Worm (Caenorhabditis elegans) whole organism, L3 larva: ENCODE measurements around the gene fbxc-22.
"Not testable (repeated sequence)": the region's sequence is repeated elsewhere in the genome, so short reads cannot be mapped to it uniquely, and the experiment has no call there.

Experiments used
- jun-1 ChIP-seq: fragments of 150-350 bp; optimal IDR thresholded peaks from 2 replicates; lab custom pipeline; 2014; ENCODE audit warnings: missing biosample characterization, missing genetic modification reagents, missing genetic modification characterization
- lin-39 ChIP-seq: fragments of 150-350 bp; optimal IDR thresholded peaks from 2 replicates; lab custom pipeline; 2018; ENCODE audit warnings: missing biosample characterization, missing genetic modification reagents, missing genetic modification characterization
- nfya-1 ChIP-seq: sonication (generic microtip); optimal IDR thresholded peaks from 2 replicates; lab custom pipeline; 2017; ENCODE audit warnings: missing genetic modification characterization, mild to moderate bottlenecking, missing compliant biosample characterization, antibody characterized with exemption, moderate library complexity; ENCODE audit not compliant: insufficient read depth

DNA sequence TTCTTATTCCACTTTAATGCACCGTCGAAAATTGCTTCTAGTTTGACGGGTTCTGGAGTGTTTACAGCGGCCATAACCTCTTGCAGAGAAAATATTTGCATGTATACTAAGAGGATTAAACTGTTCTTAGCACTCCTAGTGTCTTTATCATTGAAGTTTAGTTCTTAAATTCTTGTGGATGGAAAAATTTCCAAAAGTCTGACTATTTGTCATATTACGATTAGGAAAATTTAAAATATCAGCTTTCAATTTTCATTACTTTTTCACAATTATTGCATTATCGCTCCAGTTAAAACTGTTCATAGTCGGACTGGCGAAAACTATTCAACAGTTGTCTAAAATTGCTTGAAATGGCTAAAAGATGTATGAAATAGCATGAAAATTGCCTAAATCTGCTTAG, 30.0 kb downstream of the fbxc-22 start, which contains the start of gene ZC204.13:
- TF ChIP-seq jun-1 (tag; lab: Kevin White, UChicago); nfya-1; lin-39 (tag; lab: Kevin White, UChicago): not testable (repeated sequence)
